Worm (Caenorhabditis elegans) whole organism, dauer: ENCODE measurements around the gene lury-1.

Source experiments
- unc-62 ChIP-seq: sonication (generic microtip); optimal IDR thresholded peaks from 2 replicates; lab custom pipeline; 2017; ENCODE audit warnings: missing biosample characterization, missing genetic modification reagents, missing genetic modification characterization

lury-1 gene

DNA sequence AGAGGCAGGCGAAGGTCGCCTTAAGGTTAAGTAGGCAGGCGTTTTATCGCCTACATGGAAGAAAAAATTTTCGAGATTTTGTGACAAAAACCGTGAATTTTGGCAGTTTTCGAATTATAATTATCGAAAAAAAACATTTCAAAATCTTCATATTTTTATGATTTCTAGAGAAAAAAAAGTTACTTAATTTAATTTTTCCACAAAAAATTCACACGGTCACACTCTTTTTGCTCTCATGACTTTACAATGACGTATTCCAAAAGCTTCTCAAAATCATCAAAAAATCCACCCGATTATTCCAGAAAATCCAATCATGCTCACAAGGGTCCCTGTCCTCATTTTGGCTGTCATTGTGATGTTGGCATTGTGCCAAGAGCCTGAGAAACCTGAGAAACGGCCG lies at the start of gene lury-1:
Gene lury-1, plus strand, starts transcription at position 301 of the 400 bp plus-strand sequence.
- TF ChIP-seq unc-62 (GFP tag; lab: Kevin White, UChicago) = no peak

- no peak for TF ChIP-seq unc-62 (GFP tag; lab: Kevin White, UChicago)
Observed at ce11 chrIII:12137095-12137494, 49.1 kb upstream of the lury-1 start.

DNA sequence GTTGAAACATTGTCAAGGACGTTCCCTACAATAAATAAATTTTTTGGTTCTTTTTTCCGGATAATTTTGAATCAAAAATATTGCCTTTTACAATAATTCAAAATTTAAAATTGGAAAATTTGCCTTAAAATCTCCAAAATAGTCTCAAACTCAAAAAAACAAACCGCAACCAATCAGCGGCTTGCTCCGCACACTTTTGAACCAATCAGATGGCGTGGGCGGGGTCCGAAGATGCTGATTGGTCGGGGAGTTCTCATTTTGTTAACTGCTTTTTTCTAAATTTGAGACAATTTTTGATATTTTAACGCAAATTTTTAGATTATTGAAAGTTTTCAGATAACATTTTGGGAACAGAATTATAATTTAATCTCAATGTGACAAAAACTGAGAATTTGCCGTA lies 48.7 kb upstream of the lury-1 start:
- no peak for TF ChIP-seq unc-62 (GFP tag; lab: Kevin White, UChicago)

- TF ChIP-seq unc-62 (GFP tag; lab: Kevin White, UChicago) = no peak
Observed at ce11 chrIII:12138235-12138634, 48.0 kb upstream of the lury-1 start.

DNA sequence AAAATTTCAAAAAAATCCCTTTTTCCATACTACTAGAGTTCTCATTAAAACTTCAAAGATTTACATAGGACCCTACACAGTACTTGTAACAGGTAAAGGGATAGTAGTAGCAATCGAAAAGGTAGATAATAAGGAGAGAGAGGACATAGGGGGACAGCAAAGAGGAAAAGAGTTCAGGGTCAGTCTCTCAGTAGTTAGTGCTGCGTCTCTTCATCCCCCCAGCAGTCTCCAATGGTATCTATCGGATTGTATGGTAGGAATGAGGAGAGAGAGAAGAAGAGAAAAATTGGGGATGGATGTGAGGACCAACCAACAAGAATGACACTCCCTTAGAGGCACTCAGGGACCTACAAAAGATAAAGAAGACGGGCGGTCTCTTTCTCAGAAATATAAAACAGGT lies 46.7 kb upstream of the lury-1 start:
- TF ChIP-seq unc-62 (GFP tag; lab: Kevin White, UChicago) = no peak

ce11 chrIII:12142419-12143107 lies 43.6 kb upstream of the lury-1 start:
- TF ChIP-seq unc-62 (GFP tag; lab: Kevin White, UChicago) = no peak

DNA sequence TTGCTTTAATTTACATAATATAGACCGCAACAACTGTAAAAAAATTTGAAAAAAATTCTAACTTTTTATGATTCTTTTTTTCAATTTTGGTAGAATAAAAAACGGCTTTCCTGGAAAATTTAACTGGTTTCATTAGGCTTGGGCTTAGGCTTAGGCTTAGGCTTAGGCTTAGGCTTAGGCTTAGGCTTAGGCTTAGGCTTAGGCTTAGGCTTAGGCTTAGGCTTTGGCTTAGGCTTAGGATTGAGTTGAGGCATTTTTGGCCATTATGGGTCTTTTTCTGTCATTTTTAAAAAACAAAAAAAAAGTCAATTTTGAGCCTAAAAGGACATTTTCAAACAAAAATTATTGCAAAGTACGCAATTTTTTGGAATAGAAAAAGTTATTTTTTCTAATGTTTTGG lies 42.4 kb upstream of the lury-1 start:
- TF ChIP-seq unc-62 (GFP tag; lab: Kevin White, UChicago) = no peak

- no peak for TF ChIP-seq unc-62 (GFP tag; lab: Kevin White, UChicago)
Observed at ce11 chrIII:12149958-12150357, 36.3 kb upstream of the lury-1 start.

- no peak for TF ChIP-seq unc-62 (GFP tag; lab: Kevin White, UChicago)
Observed at ce11 chrIII:12151100-12151499, 35.1 kb upstream of the lury-1 start.

- TF ChIP-seq unc-62 (GFP tag; lab: Kevin White, UChicago) = no peak
Observed at ce11 chrIII:12152157-12152556, 34.1 kb upstream of the lury-1 start.

DNA sequence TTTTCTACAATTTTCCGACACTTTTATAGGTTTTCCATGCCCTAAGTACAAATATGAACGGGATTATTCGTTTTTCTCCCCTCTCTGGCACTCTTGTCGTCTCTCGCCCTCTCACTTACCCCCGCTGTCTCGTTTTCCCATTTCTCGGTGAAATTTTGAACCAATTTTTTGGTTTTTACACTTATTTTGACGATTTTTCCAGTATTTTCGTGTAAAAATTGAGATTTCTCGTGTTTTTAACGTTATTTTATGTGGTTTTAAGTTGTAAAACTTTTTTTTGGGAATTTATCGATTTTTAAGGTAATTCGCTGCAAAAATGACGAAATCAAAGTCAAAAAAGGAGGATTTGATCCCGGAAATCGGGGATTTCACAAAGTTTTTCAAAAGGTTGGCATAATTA lies 33.6 kb upstream of the lury-1 start, which contains the start of gene Y75B8A.7:
Gene Y75B8A.7, plus strand, starts transcription at position 301 of the 400 bp plus-strand sequence.
- TF ChIP-seq unc-62 (GFP tag; lab: Kevin White, UChicago) = no peak

DNA sequence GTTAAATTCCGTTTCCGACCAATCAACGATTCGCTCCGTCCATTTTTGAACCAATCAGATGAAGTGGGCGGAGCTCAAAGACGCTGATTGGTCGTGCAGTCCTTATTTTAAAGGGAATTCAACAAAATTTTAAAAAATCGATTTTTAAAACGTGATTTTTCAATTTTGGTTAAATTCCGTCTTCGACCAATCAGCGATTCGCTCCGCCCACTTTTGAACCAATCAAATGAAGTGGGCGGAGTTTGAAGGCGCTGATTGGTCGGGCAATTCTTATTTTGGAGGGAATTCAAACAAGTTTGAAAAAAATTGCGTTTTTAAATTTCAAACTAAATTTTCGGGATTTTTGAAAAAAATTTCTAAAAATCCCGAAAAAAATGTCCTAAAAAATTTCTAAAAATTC lies 32.7 kb upstream of the lury-1 start:
- no peak for TF ChIP-seq unc-62 (GFP tag; lab: Kevin White, UChicago)

ce11 chrIII:12155759-12156158 lies 30.5 kb upstream of the lury-1 start:
- TF ChIP-seq unc-62 (GFP tag; lab: Kevin White, UChicago) = no peak

DNA sequence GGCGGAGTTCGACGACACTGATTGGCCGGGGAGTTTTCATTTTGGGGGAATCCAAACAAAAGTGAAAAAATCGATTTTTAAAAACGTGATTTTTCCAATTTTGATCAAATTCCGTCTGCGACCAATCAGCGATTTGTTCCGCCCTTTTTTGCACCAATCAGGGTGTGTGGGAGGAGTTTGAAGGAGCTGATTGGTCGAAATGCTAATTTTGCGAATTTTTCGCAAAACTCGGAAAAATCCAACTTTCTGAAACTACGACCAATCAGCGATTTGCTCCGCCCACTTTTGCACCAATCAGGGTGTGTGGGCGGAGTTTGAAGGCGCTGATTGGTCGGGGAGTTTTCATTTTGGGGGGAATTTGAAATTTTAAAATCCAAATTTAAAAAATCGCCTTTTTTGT lies 29.6 kb upstream of the lury-1 start:
- TF ChIP-seq unc-62 (GFP tag; lab: Kevin White, UChicago) = no peak

- TF ChIP-seq unc-62 (GFP tag; lab: Kevin White, UChicago) = no peak
Observed at ce11 chrIII:12157576-12157975, 28.6 kb upstream of the lury-1 start.

DNA sequence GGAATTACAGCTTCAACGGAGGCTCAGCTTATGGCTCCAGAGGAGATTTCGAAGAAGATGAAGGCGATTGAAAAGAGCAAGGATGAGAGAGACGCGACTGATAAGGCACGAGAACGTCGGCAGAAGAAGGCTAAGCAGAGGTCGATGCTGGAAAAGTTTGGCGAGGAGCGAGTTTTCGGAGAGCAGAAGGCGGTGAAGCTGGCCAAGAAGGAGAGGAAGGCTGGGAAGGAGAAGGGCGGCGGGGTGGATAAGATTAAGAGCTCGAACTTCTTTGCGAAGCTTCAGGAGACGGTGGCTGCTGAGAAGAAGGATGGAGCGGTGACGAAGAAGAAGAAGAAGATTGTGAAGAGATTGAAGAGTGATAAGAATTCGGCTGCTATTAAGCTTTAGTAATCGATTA lies 27.0 kb upstream of the lury-1 start:
- TF ChIP-seq unc-62 (GFP tag; lab: Kevin White, UChicago) = no peak

ce11 chrIII:12160458-12160857 lies 25.8 kb upstream of the lury-1 start, which contains the start of gene Y75B8A.8:
Y75B8A.8 (plus strand) TSS chrIII:12160758.
- TF ChIP-seq unc-62 (GFP tag; lab: Kevin White, UChicago) = no peak
